Worm (Caenorhabditis elegans): ENCODE results near the gene Y81G3A.4.

DNA sequence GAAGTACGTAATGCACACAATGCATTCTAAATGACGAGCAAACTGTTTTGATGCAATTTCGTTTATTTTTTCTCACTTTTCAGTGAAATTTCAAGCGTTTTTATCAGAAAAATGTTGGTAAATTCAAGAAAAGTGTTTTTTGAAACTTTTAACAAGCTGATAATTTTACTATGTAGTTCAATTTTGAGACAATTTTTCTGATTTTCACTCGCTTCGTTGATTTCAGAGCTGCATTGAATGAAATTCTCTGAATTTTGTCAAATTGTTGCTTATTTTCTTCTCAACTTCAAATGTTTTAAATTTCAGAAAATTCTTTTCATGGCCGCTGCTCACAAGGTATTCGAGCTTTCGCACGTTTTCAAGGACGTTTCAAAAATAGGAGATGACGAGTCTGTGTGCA, 31.5 kb downstream of the Y81G3A.4 start, which contains the start of gene bath-45:
- TF ChIP-seq klf-2 (GFP tag; conservative IDR thresholded peaks at IDR 0.05) (no peak), cog-1 (tag; optimal IDR thresholded peaks at IDR 0.05) (no peak), ztf-29 (GFP tag; IDR thresholded peaks at IDR 0.05) (no peak), flt-1 (GFP tag; IDR thresholded peaks at IDR 0.05) (no peak)
